Worm (Caenorhabditis elegans) whole organism, young adult: ENCODE measurements around the gene E02H4.5.

Experiments used
- B0261.1 ChIP-seq: sonication (generic microtip); optimal IDR thresholded peaks from 2 replicates; lab custom pipeline; 2016; ENCODE audit warnings: mild to moderate bottlenecking, missing genetic modification characterization, moderate library complexity, missing compliant biosample characterization
- C06A6.2 ChIP-seq: fragments of 200-800 bp; sonication (Bioruptor generic); conservative IDR thresholded peaks from 2 replicates; pipeline ENCODE4 v1.3.6; 2022; ENCODE audit warnings: missing genetic modification characterization, missing compliant biosample characterization
- D2030.7 ChIP-seq: fragments of 200-800 bp; sonication (Bioruptor generic); IDR thresholded peaks from 2 replicates; pipeline ENCODE4 v1.3.6; 2022; ENCODE audit warnings: missing genetic modification reagents, missing genetic modification characterization, missing compliant biosample characterization
- F22D6.2 ChIP-seq: sonication (generic microtip); optimal IDR thresholded peaks from 2 replicates; lab custom pipeline; 2016; ENCODE audit warnings: mild to moderate bottlenecking, missing genetic modification characterization, missing compliant biosample characterization
- F52B5.7 ChIP-seq: sonication (generic microtip); optimal IDR thresholded peaks from 2 replicates; lab custom pipeline; 2016; ENCODE audit warnings: mild to moderate bottlenecking, missing genetic modification characterization, missing compliant biosample characterization
- K11D2.4 ChIP-seq: fragments of 200-800 bp; sonication (Bioruptor generic); IDR thresholded peaks from 2 replicates; pipeline ENCODE4 v1.3.6; 2022; ENCODE audit warnings: missing genetic modification reagents, missing genetic modification characterization, missing compliant biosample characterization
- Y53F4B.3 ChIP-seq: fragments of 200-800 bp; sonication (Bioruptor generic); IDR thresholded peaks from 2 replicates; pipeline ENCODE4 v1.3.6; 2022; ENCODE audit warnings: missing genetic modification reagents, missing genetic modification characterization, missing compliant biosample characterization
- ZK185.1 ChIP-seq: sonication (generic microtip); optimal IDR thresholded peaks from 2 replicates; lab custom pipeline; 2016; ENCODE audit warnings: mild to moderate bottlenecking, missing genetic modification characterization, missing compliant biosample characterization; ENCODE audit not compliant: poor library complexity, severe bottlenecking
- ama-1 ChIP-seq, 3 experiments: fragments of 150-350 bp in 1 of 3; sonication (generic microtip) in 2 of 3; optimal IDR thresholded peaks; 2 replicates each; lab custom pipeline; 2014 to 2018; ENCODE audit warnings: missing biosample characterization in 2 of 3, missing genetic modification characterization in 2 of 3, missing genetic modification reagents in 2 of 3
- aptf-2 ChIP-seq: fragments of 200-800 bp; sonication (Bioruptor generic); conservative IDR thresholded peaks from 2 replicates; pipeline ENCODE4 v1.3.6; 2022; ENCODE audit warnings: missing genetic modification reagents, missing genetic modification characterization, missing compliant biosample characterization
- bed-1 ChIP-seq: fragments of 200-800 bp; sonication (Bioruptor generic); IDR thresholded peaks from 2 replicates; pipeline ENCODE4 v1.3.6; 2022; ENCODE audit warnings: missing genetic modification reagents, missing genetic modification characterization, missing compliant biosample characterization
- cebp-1 ChIP-seq, 2 experiments: fragments of 200-800 bp in 1 of 2; sonication (Bioruptor generic) in 1 of 2; sonication (generic microtip) in 1 of 2; IDR thresholded peaks in 1 of 2; optimal IDR thresholded peaks in 1 of 2; 2 replicates each; pipeline versions ENCODE4 v1.3.6 to Lab custom; 2017 to 2022; ENCODE audit warnings: missing compliant biosample characterization in 2 of 2, missing genetic modification characterization in 2 of 2, mild to moderate bottlenecking in 1 of 2, missing genetic modification reagents in 1 of 2, moderate library complexity in 1 of 2
- ceh-100 ChIP-seq: fragments of 200-800 bp; sonication (Bioruptor generic); IDR thresholded peaks from 2 replicates; pipeline ENCODE4 v1.3.6; 2022; ENCODE audit warnings: missing genetic modification reagents, missing genetic modification characterization, missing compliant biosample characterization
- ceh-58 ChIP-seq: fragments of 200-800 bp; sonication (Bioruptor generic); IDR thresholded peaks from 2 replicates; pipeline ENCODE4 v1.3.6; 2022; ENCODE audit warnings: missing genetic modification characterization, missing compliant biosample characterization
- dox-1 ChIP-seq: fragments of 200-800 bp; sonication (Bioruptor generic); IDR thresholded peaks from 2 replicates; pipeline ENCODE4 v1.3.6; 2022; ENCODE audit warnings: missing genetic modification reagents, missing genetic modification characterization, missing compliant biosample characterization
- efl-1 ChIP-seq: fragments of 150-350 bp; optimal IDR thresholded peaks from 2 replicates; lab custom pipeline; 2014; ENCODE audit warnings: missing biosample characterization, missing genetic modification reagents, missing genetic modification characterization
- egrh-3 ChIP-seq: fragments of 200-800 bp; sonication (Bioruptor generic); IDR thresholded peaks from 2 replicates; pipeline ENCODE4 v1.3.6; 2022; ENCODE audit warnings: missing genetic modification reagents, missing genetic modification characterization, missing compliant biosample characterization
- ekl-4 ChIP-seq: fragments of 200-800 bp; sonication (Bioruptor generic); IDR thresholded peaks from 2 replicates; pipeline ENCODE4 v1.3.6; 2022; ENCODE audit warnings: missing genetic modification reagents, missing genetic modification characterization, missing compliant biosample characterization
- ets-4 ChIP-seq: fragments of 200-800 bp; sonication (Bioruptor generic); optimal IDR thresholded peaks from 2 replicates; lab custom pipeline; 2018; ENCODE audit warnings: mild to moderate bottlenecking, missing genetic modification characterization, missing compliant biosample characterization
- gei-17 ChIP-seq: fragments of 200-800 bp; sonication (Bioruptor generic); optimal IDR thresholded peaks from 2 replicates; lab custom pipeline; 2018; ENCODE audit warnings: mild to moderate bottlenecking, missing genetic modification characterization, missing compliant biosample characterization
- hlh-12 ChIP-seq: sonication (generic microtip); optimal IDR thresholded peaks from 2 replicates; lab custom pipeline; 2016; ENCODE audit warnings: missing genetic modification characterization, missing compliant biosample characterization
- hmg-20 ChIP-seq: fragments of 200-800 bp; sonication (Bioruptor generic); IDR thresholded peaks from 2 replicates; pipeline ENCODE4 v1.3.6; 2022; ENCODE audit warnings: missing genetic modification reagents, missing genetic modification characterization, missing compliant biosample characterization
- hrde-1 ChIP-seq: sonication (generic microtip); optimal IDR thresholded peaks from 2 replicates; lab custom pipeline; 2016; ENCODE audit warnings: missing genetic modification characterization, mild to moderate bottlenecking, missing compliant biosample characterization, moderate library complexity, missing genotype, missing genetic modification reagents, borderline replicate concordance
- let-526 ChIP-seq: fragments of 200-800 bp; sonication (Bioruptor generic); IDR thresholded peaks from 2 replicates; pipeline ENCODE4 v1.3.6; 2022; ENCODE audit warnings: missing genetic modification reagents, missing genetic modification characterization, missing compliant biosample characterization
- let-607 ChIP-seq, 2 experiments: fragments of 200-800 bp in 1 of 2; sonication (Bioruptor generic) in 1 of 2; sonication (generic microtip) in 1 of 2; optimal IDR thresholded peaks; 2 replicates each; lab custom pipeline; 2016 to 2018; ENCODE audit warnings: mild to moderate bottlenecking in 2 of 2, missing compliant biosample characterization in 2 of 2, missing genetic modification characterization in 2 of 2, moderate library complexity in 2 of 2, missing genotype in 1 of 2
- lsy-27 ChIP-seq: sonication (generic microtip); optimal IDR thresholded peaks from 2 replicates; lab custom pipeline; 2017; ENCODE audit warnings: missing genetic modification characterization, mild to moderate bottlenecking, missing compliant biosample characterization, antibody characterized with exemption, missing genotype, borderline replicate concordance; ENCODE audit not compliant: insufficient read depth
- madf-3 ChIP-seq: fragments of 200-800 bp; sonication (Bioruptor generic); IDR thresholded peaks from 2 replicates; pipeline ENCODE4 v1.3.6; 2022; ENCODE audit warnings: missing genetic modification reagents, missing genetic modification characterization, missing compliant biosample characterization
- mcd-1 ChIP-seq: fragments of 200-800 bp; sonication (Bioruptor generic); IDR thresholded peaks from 2 replicates; pipeline ENCODE4 v1.3.6; 2022; ENCODE audit warnings: missing genetic modification reagents, missing genetic modification characterization, missing compliant biosample characterization
- nfyb-1 ChIP-seq: fragments of 200-800 bp; sonication (Bioruptor generic); IDR thresholded peaks from 2 replicates; pipeline ENCODE4 v1.3.6; 2022; ENCODE audit warnings: missing genetic modification reagents, missing genetic modification characterization, missing compliant biosample characterization
- nhr-80 ChIP-seq: sonication (generic microtip); optimal IDR thresholded peaks from 2 replicates; lab custom pipeline; 2016; ENCODE audit warnings: missing genetic modification characterization, missing compliant biosample characterization
- nhr-90 ChIP-seq: sonication (generic microtip); optimal IDR thresholded peaks from 2 replicates; lab custom pipeline; 2016; ENCODE audit warnings: missing genotype, mild to moderate bottlenecking, missing genetic modification characterization, missing compliant biosample characterization
- pha-4 ChIP-seq: fragments of 150-350 bp; sonication (generic microtip); optimal IDR thresholded peaks from 2 replicates; lab custom pipeline; 2014; ENCODE audit warnings: missing biosample characterization, missing genetic modification reagents, missing genetic modification characterization
- repo-1 ChIP-seq: sonication (generic microtip); optimal IDR thresholded peaks from 2 replicates; lab custom pipeline; 2017; ENCODE audit warnings: mild to moderate bottlenecking, missing genetic modification characterization, missing compliant biosample characterization
- sdz-38 ChIP-seq: sonication (generic microtip); optimal IDR thresholded peaks from 2 replicates; lab custom pipeline; 2016; ENCODE audit warnings: missing genotype, missing genetic modification characterization, missing compliant biosample characterization
- snpc-1.1 ChIP-seq: sonication (generic microtip); optimal IDR thresholded peaks from 2 replicates; lab custom pipeline; 2017; ENCODE audit warnings: missing genetic modification characterization, mild to moderate bottlenecking, missing compliant biosample characterization, antibody characterized with exemption, moderate library complexity, missing genotype, missing genetic modification reagents; ENCODE audit not compliant: insufficient read depth
- somi-1 ChIP-seq: fragments of 200-800 bp; sonication (Bioruptor generic); optimal IDR thresholded peaks from 2 replicates; lab custom pipeline; 2018; ENCODE audit warnings: mild to moderate bottlenecking, missing genetic modification characterization, missing compliant biosample characterization
- sptf-2 ChIP-seq: fragments of 200-800 bp; sonication (Bioruptor generic); optimal IDR thresholded peaks from 2 replicates; lab custom pipeline; 2018; ENCODE audit warnings: mild to moderate bottlenecking, missing genetic modification characterization, missing compliant biosample characterization
- unc-62 ChIP-seq: fragments of 150-350 bp; optimal IDR thresholded peaks from 2 replicates; lab custom pipeline; 2014; ENCODE audit warnings: missing biosample characterization, missing genetic modification reagents, missing genetic modification characterization
- zfh-2 ChIP-seq: fragments of 200-800 bp; sonication (Bioruptor generic); conservative IDR thresholded peaks from 2 replicates; pipeline ENCODE4 v1.3.6; 2022; ENCODE audit warnings: missing genetic modification reagents, missing genetic modification characterization, missing compliant biosample characterization
- ztf-22 ChIP-seq: fragments of 200-800 bp; sonication (Bioruptor generic); optimal IDR thresholded peaks from 2 replicates; lab custom pipeline; 2018; ENCODE audit warnings: mild to moderate bottlenecking, missing genetic modification characterization, moderate library complexity, missing compliant biosample characterization
- ztf-25 ChIP-seq: fragments of 200-800 bp; sonication (Bioruptor generic); IDR thresholded peaks from 2 replicates; pipeline ENCODE4 v1.3.6; 2022; ENCODE audit warnings: missing genetic modification reagents, missing genetic modification characterization, missing compliant biosample characterization
- ztf-3 ChIP-seq: fragments of 200-800 bp; sonication (Bioruptor generic); optimal IDR thresholded peaks from 2 replicates; lab custom pipeline; 2018; ENCODE audit warnings: mild to moderate bottlenecking, missing genetic modification characterization, missing compliant biosample characterization

Gene E02H4.5

DNA sequence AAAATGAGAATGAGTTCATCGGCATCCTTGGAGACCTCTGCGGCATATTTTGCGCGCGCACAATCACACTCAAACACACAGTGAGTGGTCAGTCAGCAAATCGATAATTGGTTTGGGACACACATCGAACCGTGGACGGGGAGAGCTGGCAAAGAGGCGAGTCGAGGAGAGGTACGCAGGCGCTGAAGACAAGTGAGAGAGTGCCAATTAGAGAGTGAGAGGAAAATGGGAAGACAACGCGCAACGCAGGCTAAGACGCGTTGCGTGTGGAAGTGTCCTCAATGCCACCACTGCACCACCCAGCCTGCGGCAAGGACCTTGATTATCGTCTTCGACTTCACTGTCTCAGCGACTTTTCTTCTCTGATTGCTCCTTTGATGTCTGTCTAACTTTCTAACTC lies 42.3 kb upstream of the E02H4.5 start (continued):
- TF ChIP-seq ceh-58 (GFP tag; lab: Robert Waterston, UW), result no peak
- TF ChIP-seq snpc-1.1 (tag; lab: Kevin White, UChicago), result no peak
- TF ChIP-seq hrde-1 (tag; lab: Kevin White, UChicago), result no peak
- TF ChIP-seq ztf-25 (GFP tag; lab: Robert Waterston, UW), result no peak
- TF ChIP-seq nhr-80 (tag; lab: Kevin White, UChicago), result peak; percentile 56
- TF ChIP-seq B0261.1 (tag; lab: Kevin White, UChicago), result no peak
- TF ChIP-seq repo-1 (tag; lab: Kevin White, UChicago), result no peak
- TF ChIP-seq nhr-90, result no peak
- TF ChIP-seq dox-1 (GFP tag; lab: Robert Waterston, UW), result peak; percentile 75; the same call in 1 of the 2 replicates
- TF ChIP-seq zfh-2 (GFP tag; lab: Robert Waterston, UW), result peak; percentile 93
- peak; percentile 45 for TF ChIP-seq somi-1 (GFP tag; lab: Kevin White, UChicago)
- peak; percentile 5 for TF ChIP-seq ztf-22 (GFP tag; lab: Kevin White, UChicago)
- TF ChIP-seq aptf-2 (GFP tag; lab: Robert Waterston, UW), result no peak
- TF ChIP-seq madf-3 (GFP tag; lab: Robert Waterston, UW), result no peak
- no peak for TF ChIP-seq let-526
- no peak for TF ChIP-seq sptf-2 (GFP tag; lab: Kevin White, UChicago)
- peak; percentile 26 for TF ChIP-seq unc-62
- TF ChIP-seq ekl-4 (GFP tag; lab: Robert Waterston, UW), result 0 out of 2 replicates have a peak, but pooled peaks have one; percentile 43
- TF ChIP-seq ets-4 (GFP tag; lab: Kevin White, UChicago), result no peak
- peak; percentile 6 for TF ChIP-seq efl-1 (GFP tag; lab: Kevin White, UChicago)
- TF ChIP-seq let-607 (tag; optimal IDR thresholded peaks at IDR 0.05; lab: Kevin White, UChicago), result peak; percentile 9 to 24
- no peak for TF ChIP-seq ztf-3 (GFP tag; lab: Kevin White, UChicago)
- no peak for TF ChIP-seq sdz-38 (tag; lab: Kevin White, UChicago)
- TF ChIP-seq gei-17, result peak; percentile 31
- no peak for TF ChIP-seq cebp-1 (GFP tag; IDR thresholded peaks at IDR 0.05; lab: Robert Waterston, UW)
- no peak for TF ChIP-seq cebp-1 (tag; optimal IDR thresholded peaks at IDR 0.05; lab: Kevin White, UChicago)
- no peak for TF ChIP-seq C06A6.2 (GFP tag; lab: Robert Waterston, UW)
- TF ChIP-seq ZK185.1 (tag; lab: Kevin White, UChicago), result no peak

DNA sequence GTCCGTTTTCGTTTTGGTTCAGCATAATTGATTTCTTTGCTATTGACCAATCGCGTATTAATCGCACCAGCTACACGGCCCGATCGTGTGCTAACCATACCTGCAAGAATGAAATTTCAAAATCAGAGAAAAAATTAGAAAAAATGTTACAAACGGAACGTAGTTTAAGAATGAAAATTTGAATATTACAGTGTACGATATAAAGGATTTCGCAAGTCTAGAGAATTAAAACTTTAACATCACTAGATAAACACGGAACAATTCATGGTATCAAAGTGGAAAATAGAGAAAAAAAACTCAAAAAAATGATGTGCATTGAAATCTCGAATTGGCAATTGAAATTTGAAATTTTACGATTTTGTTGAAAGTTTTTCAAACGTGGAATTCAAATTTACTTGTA lies 41.6 kb upstream of the E02H4.5 start, which contains the start of gene madd-3:
TSS of gene madd-3 (minus strand) at position 101 of the 400 bp plus-strand sequence.
- TF ChIP-seq somi-1 (GFP tag; lab: Kevin White, UChicago) (no peak), ets-4 (GFP tag; lab: Kevin White, UChicago) (no peak), aptf-2 (GFP tag; lab: Robert Waterston, UW) (no peak), K11D2.4 (no peak), D2030.7 (GFP tag; lab: Robert Waterston, UW) (no peak), ama-1 (optimal IDR thresholded peaks at IDR 0.05; lab: Kevin White, UChicago) (no peak), ama-1 (GFP tag; optimal IDR thresholded peaks at IDR 0.05; lab: Kevin White, UChicago) (no peak)
- TF ChIP-seq, all 124 proteins: peak for 0

DNA sequence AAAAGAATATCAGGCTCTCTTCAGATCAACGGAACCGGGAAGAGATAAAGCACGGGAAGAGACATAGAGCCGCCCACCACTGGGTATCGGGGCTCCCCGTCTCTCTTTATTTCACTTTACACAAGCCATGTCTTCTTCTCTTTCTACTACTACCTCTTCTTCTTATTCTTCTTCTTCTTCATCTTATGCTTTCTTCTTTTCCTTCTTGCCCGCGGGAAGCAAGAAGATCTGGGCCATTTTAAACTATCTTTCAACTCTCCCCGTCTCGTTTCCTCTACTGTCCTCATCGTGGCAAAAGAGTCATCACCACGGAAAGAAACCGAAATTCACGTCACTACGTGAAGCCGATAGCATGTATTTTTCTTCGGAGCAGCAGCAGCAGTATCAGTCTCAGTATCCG lies 37.7 kb upstream of the E02H4.5 start:
- TF ChIP-seq ceh-58 (GFP tag; lab: Robert Waterston, UW) (no peak), repo-1 (tag; lab: Kevin White, UChicago) (no peak), somi-1 (GFP tag; lab: Kevin White, UChicago) (peak; percentile 24), hmg-20 (GFP tag; lab: Robert Waterston, UW) (no peak)

DNA sequence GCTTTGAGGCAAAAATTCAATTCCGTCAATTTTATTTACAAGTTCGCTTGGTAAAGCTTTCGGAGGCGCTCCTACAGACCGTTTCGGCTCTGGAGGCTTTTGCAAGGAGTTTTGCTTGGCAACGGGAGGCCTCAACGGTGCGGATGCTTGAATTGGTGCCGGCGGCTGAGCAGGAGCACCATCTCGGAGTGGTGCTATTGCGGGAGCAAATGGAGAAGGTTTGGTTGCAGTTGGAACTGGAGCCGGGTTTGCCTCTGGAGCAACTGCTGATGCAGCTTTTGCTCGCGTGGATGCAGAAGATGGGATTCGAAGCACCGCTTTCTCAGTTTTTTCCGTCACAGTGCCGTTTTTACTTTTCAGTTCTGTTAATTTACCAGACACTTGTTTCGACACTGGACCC lies 35.1 kb upstream of the E02H4.5 start:
- no peak for TF ChIP-seq pha-4
- TF ChIP-seq repo-1 (tag; lab: Kevin White, UChicago), result no peak
- TF ChIP-seq ceh-100, result no peak
- no peak for TF ChIP-seq hlh-12 (tag; lab: Kevin White, UChicago)
- TF ChIP-seq F22D6.2 (tag; lab: Kevin White, UChicago), result no peak
- no peak for TF ChIP-seq F52B5.7
- peak; percentile 47; the same call in 1 of the 2 replicates for TF ChIP-seq egrh-3 (GFP tag; lab: Robert Waterston, UW)
- TF ChIP-seq lsy-27, result no peak
- TF ChIP-seq nfyb-1 (GFP tag; lab: Robert Waterston, UW), result no peak
- no peak for TF ChIP-seq mcd-1 (GFP tag; lab: Robert Waterston, UW)
- TF ChIP-seq Y53F4B.3, result no peak
- no peak for TF ChIP-seq bed-1 (GFP tag; lab: Robert Waterston, UW)
